Worm (Caenorhabditis elegans): ENCODE data around the gene clec-10.
"Not testable (repeated sequence)": the region's sequence is repeated elsewhere in the genome, so short reads cannot be mapped to it uniquely, and the experiment has no call there.

Gene clec-10

DNA sequence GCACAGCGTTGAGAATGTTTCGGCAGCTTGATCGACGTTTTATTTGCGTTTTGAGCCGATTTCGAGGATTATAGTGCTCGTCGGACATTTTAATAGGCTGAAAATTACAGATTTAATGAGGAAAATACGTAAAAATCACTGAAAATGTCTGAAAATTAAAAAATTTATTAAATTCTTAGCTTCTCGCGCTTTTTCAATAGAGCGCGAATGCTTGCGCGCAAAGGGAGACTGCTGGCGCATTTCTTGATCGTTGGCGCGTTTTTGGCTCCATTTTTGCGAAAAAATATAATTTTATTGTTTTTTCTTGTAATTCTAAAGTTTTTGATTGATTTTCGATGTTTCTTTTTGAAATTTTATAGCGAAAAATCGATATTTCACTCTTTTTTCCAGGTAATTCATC is 8.4 kb downstream of the clec-10 start, which contains the start of the genes dnsn-1 and C24H12.4:
Gene dnsn-1, minus strand, starts transcription at position 101 of the 400 bp plus-strand sequence.
Gene C24H12.4, plus strand, starts transcription at position 391 of the 400 bp plus-strand sequence.
- no peak for TF ChIP-seq unc-62 (GFP tag; optimal IDR thresholded peaks at IDR 0.05)

DNA sequence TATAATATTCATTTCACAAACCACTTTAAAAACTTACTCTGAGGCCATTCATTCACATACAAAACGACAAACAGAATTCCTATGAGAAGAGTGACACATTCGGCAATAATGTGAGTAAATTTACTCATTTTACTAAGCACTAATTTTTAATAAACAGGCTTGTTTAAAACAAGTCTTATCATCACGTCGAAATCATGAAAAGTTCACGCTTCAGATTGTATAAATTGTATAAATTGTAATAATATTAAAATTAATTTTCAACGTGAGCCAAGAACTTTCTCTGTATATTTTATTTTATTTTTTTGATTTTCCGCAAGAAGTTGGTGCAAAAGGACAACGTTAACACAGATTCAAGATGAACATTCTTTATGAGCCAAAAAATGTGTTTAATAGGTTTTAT is 16.3 kb downstream of the clec-10 start, which contains the start of gene C24H12.6:
Gene C24H12.6, minus strand, starts transcription at position 101 of the 400 bp plus-strand sequence.
- no peak for TF ChIP-seq unc-62 (GFP tag; optimal IDR thresholded peaks at IDR 0.05)

DNA sequence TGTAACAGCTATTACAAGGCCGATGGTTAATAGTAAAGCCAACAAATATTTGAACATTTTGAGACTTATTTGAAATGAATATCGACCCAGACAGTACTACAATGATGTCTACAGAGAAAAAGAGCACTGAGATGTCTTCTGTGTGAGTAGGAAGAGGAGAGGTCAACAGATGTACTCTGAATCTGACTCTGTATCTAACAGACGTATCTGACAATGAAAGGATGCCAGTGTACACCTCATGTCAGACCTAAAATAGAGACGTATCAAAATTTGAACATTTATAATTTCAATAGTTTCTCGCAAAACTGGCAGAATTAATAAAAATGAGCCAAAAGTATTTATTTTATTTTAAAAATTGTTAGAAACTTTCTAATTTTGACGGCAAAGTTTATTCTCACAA is 20.6 kb downstream of the clec-10 start, which contains the start of gene C24H12.8:
Gene C24H12.8, minus strand, starts transcription at position 101 of the 400 bp plus-strand sequence.
- no peak for TF ChIP-seq unc-62 (GFP tag; optimal IDR thresholded peaks at IDR 0.05)

DNA sequence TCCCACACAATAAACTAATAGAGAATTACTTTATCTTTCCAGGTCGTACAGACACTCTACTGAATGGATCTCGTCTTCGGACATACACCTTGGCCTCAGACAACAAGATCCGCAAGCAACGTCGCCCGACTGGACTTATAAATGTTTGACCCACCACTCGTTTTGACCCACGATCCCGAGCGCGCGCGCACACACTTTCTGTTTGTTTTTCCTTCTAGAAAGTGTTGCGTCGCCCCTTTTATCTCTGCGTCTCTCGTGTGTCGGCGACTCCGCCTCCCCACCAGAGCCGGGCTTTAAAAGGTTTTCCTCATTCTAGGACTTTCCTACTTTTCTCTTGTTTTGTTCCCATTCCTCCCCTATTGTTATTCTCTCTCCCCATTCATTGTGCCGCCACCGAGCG is 34.8 kb downstream of the clec-10 start:
- TF ChIP-seq unc-62 (GFP tag; optimal IDR thresholded peaks at IDR 0.05) = no peak

DNA sequence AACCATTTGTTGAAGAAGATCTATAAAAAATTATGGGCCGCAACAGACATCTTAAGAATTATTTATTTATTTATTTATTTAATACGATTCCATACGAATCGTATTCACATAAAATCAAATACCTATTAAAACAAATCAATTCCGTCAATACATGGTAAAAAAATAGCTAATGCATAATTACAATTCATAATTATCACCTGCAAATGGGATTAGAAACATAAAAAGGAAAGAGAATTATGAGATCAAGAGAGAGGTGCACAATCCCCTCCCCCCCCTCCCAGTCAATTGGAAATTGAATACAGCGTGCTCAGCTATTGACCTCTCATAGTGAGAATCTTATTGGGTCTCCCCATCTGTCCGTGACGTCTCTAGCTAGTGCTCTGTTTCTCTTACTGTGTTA is 38.6 kb downstream of the clec-10 start, which contains the start of gene C24H12.1:
Gene C24H12.1, plus strand, starts transcription at position 301 of the 400 bp plus-strand sequence.
- not testable (repeated sequence) for TF ChIP-seq unc-62 (GFP tag; optimal IDR thresholded peaks at IDR 0.05)

Data from whole organism, dauer.